Fruit fly (Drosophila melanogaster): ENCODE results near the gene Xport-B.

The Xport-B gene

dm6 chr3R:19877427-19878076 is 37.7 kb downstream of the Xport-B start, which contains the start of the genes CG17186 and Arc42 (continued):
- peak; percentile 1 for TF ChIP-seq CG31627 (GFP tag; optimal IDR thresholded peaks at IDR 0.05)
- no peak for TF ChIP-seq CG4318 (GFP tag; optimal IDR thresholded peaks at IDR 0.05)
- TF ChIP-seq achi (GFP tag; optimal IDR thresholded peaks at IDR 0.05) = peak; percentile 2
- TF ChIP-seq CG10631 (GFP tag; optimal IDR thresholded peaks at IDR 0.05) = no peak
- TF ChIP-seq CG9139 (GFP tag; optimal IDR thresholded peaks at IDR 0.05) = peak; percentile 84
- peak; percentile 46 for TF ChIP-seq Met (GFP tag; optimal IDR thresholded peaks at IDR 0.05)
- TF ChIP-seq CG6808 (GFP tag; optimal IDR thresholded peaks at IDR 0.05) = peak; percentile 79
- TF ChIP-seq Sox14 (GFP tag; optimal IDR thresholded peaks at IDR 0.05) = peak; percentile 28
- TF ChIP-seq acj6 (GFP tag; optimal IDR thresholded peaks at IDR 0.05) = peak; percentile 19
- TF ChIP-seq fd59A (GFP tag; optimal IDR thresholded peaks at IDR 0.05) = no peak
- TF ChIP-seq dac (GFP tag; optimal IDR thresholded peaks at IDR 0.05) = no peak
- peak; percentile 10 for TF ChIP-seq CG1621 (tag; optimal IDR thresholded peaks at IDR 0.05)
- TF ChIP-seq Eip93F (GFP tag; optimal IDR thresholded peaks at IDR 0.05) = no peak

dm6 chr3R:19875118-19875887 is 39.9 kb downstream of the Xport-B start, which contains the start of gene Mrp5:
Gene Mrp5 (minus strand): TSS chr3R:19875678.
- TF ChIP-seq salr (GFP tag; optimal IDR thresholded peaks at IDR 0.05) = peak in 1 of 2 experiments; percentile 53
- TF ChIP-seq Hr4 (GFP tag; optimal IDR thresholded peaks at IDR 0.05) = peak; percentile 34
- TF ChIP-seq CG3919 (GFP tag; optimal IDR thresholded peaks at IDR 0.05) = peak; percentile 45
- TF ChIP-seq Eip78C (GFP tag) = peak; percentile 72
- TF ChIP-seq svp (GFP tag) = no peak
- peak; percentile 53 for TF ChIP-seq OdsH (GFP tag; optimal IDR thresholded peaks at IDR 0.05)
- peak; percentile 23 for TF ChIP-seq lz (GFP tag; optimal IDR thresholded peaks at IDR 0.05)
- peak; percentile 13 for TF ChIP-seq CG31627 (GFP tag; optimal IDR thresholded peaks at IDR 0.05)
- no peak for TF ChIP-seq Eip75B (GFP tag; optimal IDR thresholded peaks at IDR 0.05)
- TF ChIP-seq CG1621 (tag; optimal IDR thresholded peaks at IDR 0.05) = peak; percentile 59
- peak; percentile 36 for TF ChIP-seq Hr39 (GFP tag; optimal IDR thresholded peaks at IDR 0.05)
- no peak for TF ChIP-seq Blimp-1 (GFP tag; optimal IDR thresholded peaks at IDR 0.05)
- peak; percentile 82 for TF ChIP-seq achi (GFP tag; optimal IDR thresholded peaks at IDR 0.05)
- TF ChIP-seq CG34406 (GFP tag; optimal IDR thresholded peaks at IDR 0.05) = peak; percentile 32
- peak; percentile 58 for TF ChIP-seq dsx (GFP tag; optimal IDR thresholded peaks at IDR 0.05; ENCODE audit: poor library complexity, severe bottlenecking)
- TF ChIP-seq CG9139 (GFP tag; optimal IDR thresholded peaks at IDR 0.05) = peak; percentile 61
- TF ChIP-seq CG3032 (tag; optimal IDR thresholded peaks at IDR 0.05) = peak; percentile 31
- no peak for TF ChIP-seq topi (GFP tag; optimal IDR thresholded peaks at IDR 0.05)
- TF ChIP-seq net (GFP tag; optimal IDR thresholded peaks at IDR 0.05) = peak; percentile 36
- no peak for TF ChIP-seq fd59A (GFP tag; optimal IDR thresholded peaks at IDR 0.05)
- peak; percentile 20 for TF ChIP-seq CG16779 (tag; optimal IDR thresholded peaks at IDR 0.05)
- TF ChIP-seq CG11762 (GFP tag; optimal IDR thresholded peaks at IDR 0.05; ENCODE audit: insufficient read depth) = no peak
- peak; percentile 87 for TF ChIP-seq fkh (GFP tag; optimal IDR thresholded peaks at IDR 0.05)
- peak; percentile 43; the same call in 1 of the 2 replicates for TF ChIP-seq Gug (GFP tag; IDR thresholded peaks at IDR 0.05)
- no peak for TF ChIP-seq fd85E (GFP tag; optimal IDR thresholded peaks at IDR 0.05)
- TF ChIP-seq Smox (GFP tag; optimal IDR thresholded peaks at IDR 0.05) = no peak
- TF ChIP-seq CG6792 (GFP tag; optimal IDR thresholded peaks at IDR 0.05) = peak; percentile 27
- no peak for TF ChIP-seq CG32006 (GFP tag; optimal IDR thresholded peaks at IDR 0.05)
- TF ChIP-seq CG8119 (GFP tag; IDR thresholded peaks at IDR 0.05) = peak; percentile 41; the same call in 1 of the 3 replicates
- TF ChIP-seq CG10669 (GFP tag; optimal IDR thresholded peaks at IDR 0.05) = peak; percentile 35
- TF ChIP-seq Met (GFP tag; optimal IDR thresholded peaks at IDR 0.05) = peak; percentile 6
- TF ChIP-seq CG4318 (GFP tag; optimal IDR thresholded peaks at IDR 0.05) = no peak
- peak; percentile 26 for TF ChIP-seq cyc (GFP tag; optimal IDR thresholded peaks at IDR 0.05)
- peak; percentile 1 for TF ChIP-seq CG8319 (GFP tag; optimal IDR thresholded peaks at IDR 0.05)
- peak; percentile 30 for TF ChIP-seq pdm3 (GFP tag; optimal IDR thresholded peaks at IDR 0.05)
- TF ChIP-seq CG15336 (GFP tag; IDR thresholded peaks at IDR 0.05) = peak; percentile 37; the same call in 1 of the 2 replicates
- TF ChIP-seq acj6 (GFP tag; optimal IDR thresholded peaks at IDR 0.05) = peak; percentile 26
- peak; percentile 42 to 71 for TF ChIP-seq ss (GFP tag; optimal IDR thresholded peaks at IDR 0.05)
- peak; percentile 11 for TF ChIP-seq Sox102F (GFP tag; optimal IDR thresholded peaks at IDR 0.05)
- no peak for TF ChIP-seq Hr38 (GFP tag; optimal IDR thresholded peaks at IDR 0.05)
- TF ChIP-seq dac (GFP tag; optimal IDR thresholded peaks at IDR 0.05) = no peak
- TF ChIP-seq CG11902 (GFP tag; optimal IDR thresholded peaks at IDR 0.05) = no peak
